Worm (Caenorhabditis elegans) whole organism, mixed stage, embryonic: ENCODE results near the gene F01G10.6.

Experiments used
- M03D4.4 ChIP-seq: sonication (generic microtip); optimal IDR thresholded peaks from 2 replicates; lab custom pipeline; 2017; ENCODE audit warnings: mild to moderate bottlenecking, missing genetic modification characterization, missing compliant biosample characterization
- blmp-1 ChIP-seq: fragments of 150-350 bp; optimal IDR thresholded peaks from 2 replicates; lab custom pipeline; 2014; ENCODE audit warnings: missing biosample characterization, missing genetic modification characterization
- ceh-43 ChIP-seq: fragments of 200-800 bp; sonication (Bioruptor generic); optimal IDR thresholded peaks from 2 replicates; lab custom pipeline; 2018; ENCODE audit warnings: mild to moderate bottlenecking, missing genetic modification characterization, moderate library complexity, missing compliant biosample characterization
- elt-1 ChIP-seq: sonication (generic microtip); optimal IDR thresholded peaks from 2 replicates; lab custom pipeline; 2017; ENCODE audit warnings: missing genetic modification characterization, mild to moderate bottlenecking, missing compliant biosample characterization, antibody characterized with exemption, moderate library complexity, borderline replicate concordance; ENCODE audit not compliant: insufficient read depth
- lin-13 ChIP-seq: fragments of 150-350 bp; optimal IDR thresholded peaks from 2 replicates; lab custom pipeline; 2014; ENCODE audit warnings: missing biosample characterization, missing genetic modification characterization
- lin-32 ChIP-seq: fragments of 200-800 bp; sonication (Bioruptor generic); optimal IDR thresholded peaks from 2 replicates; lab custom pipeline; 2018; ENCODE audit warnings: mild to moderate bottlenecking, missing genetic modification characterization, missing compliant biosample characterization
- lsy-2 ChIP-seq: fragments of 150-350 bp; optimal IDR thresholded peaks from 2 replicates; lab custom pipeline; 2014; ENCODE audit warnings: missing biosample characterization, missing genetic modification characterization
- mab-5 ChIP-seq: fragments of 150-350 bp; optimal IDR thresholded peaks from 2 replicates; lab custom pipeline; 2014; ENCODE audit warnings: missing biosample characterization, missing genetic modification characterization
- nhr-12 ChIP-seq: fragments of 150-350 bp; optimal IDR thresholded peaks from 2 replicates; lab custom pipeline; 2014; ENCODE audit warnings: missing biosample characterization, missing genetic modification characterization
- nhr-76 ChIP-seq: sonication (generic microtip); optimal IDR thresholded peaks from 2 replicates; lab custom pipeline; 2017; ENCODE audit warnings: missing biosample characterization, missing genetic modification characterization
- pha-4 ChIP-seq: fragments of 150-350 bp; optimal IDR thresholded peaks from 2 replicates; lab custom pipeline; 2018; ENCODE audit warnings: missing biosample characterization, missing genetic modification reagents, missing genetic modification characterization
- snpc-4 ChIP-seq: fragments of 150-350 bp; optimal IDR thresholded peaks from 2 replicates; lab custom pipeline; 2014; ENCODE audit warnings: missing biosample characterization, missing genetic modification characterization
- sptf-1 ChIP-seq: sonication (generic microtip); optimal IDR thresholded peaks from 2 replicates; lab custom pipeline; 2017; ENCODE audit warnings: mild to moderate bottlenecking, missing genetic modification characterization, moderate library complexity, missing compliant biosample characterization
- unc-39 ChIP-seq: fragments of 150-350 bp; optimal IDR thresholded peaks from 2 replicates; lab custom pipeline; 2014; ENCODE audit warnings: missing biosample characterization, missing genetic modification characterization

DNA sequence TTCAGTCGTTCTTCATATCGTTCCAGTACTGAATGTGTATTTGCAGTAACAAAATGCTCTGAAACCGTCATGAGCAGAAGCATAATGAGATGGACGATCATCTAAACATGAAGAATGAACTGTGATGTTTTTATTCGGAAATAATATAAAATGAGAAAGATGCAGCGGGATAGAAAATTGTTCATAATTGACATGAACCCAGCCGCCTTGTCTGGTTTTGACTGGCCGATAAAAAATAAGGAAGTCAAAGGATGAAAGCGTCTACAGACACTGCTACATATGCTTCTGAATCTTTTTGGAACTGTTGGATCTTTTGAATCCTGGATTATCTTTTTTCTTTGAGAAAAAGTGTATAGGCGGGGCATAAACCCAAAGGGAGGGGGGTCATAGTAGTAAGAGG is 32.1 kb upstream of the F01G10.6 start, which contains the start of gene F01G10.9:
- TF ChIP-seq sptf-1 (tag; lab: Kevin White, UChicago): no peak
- TF ChIP-seq lin-32 (GFP tag; lab: Kevin White, UChicago): no peak
- no peak for TF ChIP-seq lsy-2 (tag; lab: Kevin White, UChicago)
- no peak for TF ChIP-seq pha-4
- no peak for TF ChIP-seq snpc-4 (tag; lab: Kevin White, UChicago)
- TF ChIP-seq nhr-12 (tag; lab: Kevin White, UChicago): no peak
- no peak for TF ChIP-seq unc-39
- TF ChIP-seq ceh-43 (GFP tag; lab: Kevin White, UChicago): no peak
- no peak for TF ChIP-seq mab-5 (tag; lab: Kevin White, UChicago)
- no peak for TF ChIP-seq lin-13 (tag; lab: Kevin White, UChicago)
- TF ChIP-seq elt-1: no peak
- TF ChIP-seq M03D4.4 (tag; lab: Kevin White, UChicago): no peak
- no peak for TF ChIP-seq blmp-1 (tag; lab: Kevin White, UChicago)
- no peak for TF ChIP-seq nhr-76 (tag; lab: Kevin White, UChicago)
